Worm (Caenorhabditis elegans) whole organism, L1 larva: ENCODE results near the gene F28F5.4.

Source experiments
- C04F5.9 ChIP-seq: sonication (generic microtip); optimal IDR thresholded peaks from 2 replicates; lab custom pipeline; 2016; ENCODE audit warnings: missing genetic modification characterization, missing compliant biosample characterization
- C34B4.2 ChIP-seq: sonication (generic microtip); optimal IDR thresholded peaks from 2 replicates; lab custom pipeline; 2017; ENCODE audit warnings: mild to moderate bottlenecking, missing genetic modification characterization, missing compliant biosample characterization
- Y116A8C.19 ChIP-seq: sonication (generic microtip); optimal IDR thresholded peaks from 2 replicates; lab custom pipeline; 2016; ENCODE audit warnings: missing compliant biosample characterization, missing genetic modification characterization, borderline replicate concordance
- aly-2 ChIP-seq: fragments of 150-350 bp; optimal IDR thresholded peaks from 2 replicates; lab custom pipeline; 2014; ENCODE audit warnings: missing biosample characterization, missing genetic modification characterization
- ceh-63 ChIP-seq: fragments of 200-800 bp; sonication (Bioruptor generic); optimal IDR thresholded peaks from 2 replicates; lab custom pipeline; 2018; ENCODE audit warnings: mild to moderate bottlenecking, missing genetic modification characterization, missing compliant biosample characterization
- ceh-8 ChIP-seq: fragments of 200-800 bp; sonication (Bioruptor generic); optimal IDR thresholded peaks from 2 replicates; lab custom pipeline; 2018; ENCODE audit warnings: mild to moderate bottlenecking, missing genetic modification characterization, moderate library complexity, missing compliant biosample characterization
- dsc-1 ChIP-seq: sonication (generic microtip); optimal IDR thresholded peaks from 2 replicates; lab custom pipeline; 2016; ENCODE audit warnings: mild to moderate bottlenecking, missing genetic modification characterization, missing compliant biosample characterization
- efl-1 ChIP-seq, 4 experiments: fragments of 150-350 bp; optimal IDR thresholded peaks in 3 of 4; peaks in 1 of 4; 1 replicate in 1 of 4; 2 replicates in 3 of 4; lab custom pipeline; 2014; ENCODE audit warnings: missing biosample characterization in 2 of 4, missing genetic modification characterization in 2 of 4, missing genetic modification reagents in 2 of 4
- efl-3 ChIP-seq: fragments of 200-800 bp; sonication (Bioruptor generic); optimal IDR thresholded peaks from 2 replicates; lab custom pipeline; 2018; ENCODE audit warnings: mild to moderate bottlenecking, missing genetic modification characterization, missing compliant biosample characterization
- egl-13 ChIP-seq: sonication (generic microtip); optimal IDR thresholded peaks from 2 replicates; lab custom pipeline; 2016; ENCODE audit warnings: missing genotype, missing genetic modification reagents, missing genetic modification characterization, missing compliant biosample characterization
- elt-2 ChIP-seq: sonication (generic microtip); optimal IDR thresholded peaks from 2 replicates; lab custom pipeline; 2016; ENCODE audit warnings: missing genetic modification characterization, mild to moderate bottlenecking, inconsistent platforms, missing compliant biosample characterization, missing genetic modification reagents
- ets-5 ChIP-seq: fragments of 200-800 bp; sonication (Bioruptor generic); IDR thresholded peaks from 2 replicates; pipeline ENCODE4 v1.3.6; 2022; ENCODE audit warnings: missing genetic modification characterization, missing compliant biosample characterization
- fkh-4 ChIP-seq: sonication (generic microtip); optimal IDR thresholded peaks from 2 replicates; lab custom pipeline; 2016; ENCODE audit warnings: missing compliant biosample characterization, missing genetic modification characterization, borderline replicate concordance
- lin-14 ChIP-seq: fragments of 200-800 bp; sonication (Bioruptor generic); optimal IDR thresholded peaks from 2 replicates; lab custom pipeline; 2018; ENCODE audit warnings: mild to moderate bottlenecking, missing genetic modification characterization, moderate library complexity, missing compliant biosample characterization
- lir-3 ChIP-seq: sonication (generic microtip); optimal IDR thresholded peaks from 2 replicates; lab custom pipeline; 2016; ENCODE audit warnings: mild to moderate bottlenecking, missing genetic modification characterization, moderate library complexity, missing compliant biosample characterization; ENCODE audit not compliant: poor library complexity
- mdl-1 ChIP-seq, 2 experiments: fragments of 150-350 bp; optimal IDR thresholded peaks; 2 replicates each; lab custom pipeline; 2014 to 2017; ENCODE audit warnings: missing biosample characterization in 2 of 2, missing genetic modification characterization in 2 of 2, inconsistent platforms in 1 of 2
- mep-1 ChIP-seq: fragments of 150-350 bp; optimal IDR thresholded peaks from 2 replicates; lab custom pipeline; 2014; ENCODE audit warnings: missing biosample characterization, missing genetic modification characterization
- nhr-12 ChIP-seq: sonication (generic microtip); optimal IDR thresholded peaks from 2 replicates; lab custom pipeline; 2017; ENCODE audit warnings: missing biosample characterization, missing genetic modification characterization
- nhr-71 ChIP-seq: sonication (generic microtip); optimal IDR thresholded peaks from 2 replicates; lab custom pipeline; 2016; ENCODE audit warnings: mild to moderate bottlenecking, missing genetic modification characterization, moderate library complexity, missing compliant biosample characterization
- nhr-76 ChIP-seq: sonication (generic microtip); optimal IDR thresholded peaks from 2 replicates; lab custom pipeline; 2017; ENCODE audit warnings: missing biosample characterization, missing genetic modification characterization
- nhr-84 ChIP-seq: sonication (generic microtip); optimal IDR thresholded peaks from 2 replicates; lab custom pipeline; 2017; ENCODE audit warnings: missing biosample characterization, missing genetic modification characterization
- nhr-85 ChIP-seq: sonication (generic microtip); peaks from one replicate; lab custom pipeline; 2016; ENCODE audit warnings: missing genetic modification characterization, inconsistent platforms, missing compliant biosample characterization
- nhr-90 ChIP-seq: sonication (generic microtip); optimal IDR thresholded peaks from 2 replicates; lab custom pipeline; 2016; ENCODE audit warnings: mild to moderate bottlenecking, missing genetic modification characterization, missing compliant biosample characterization; ENCODE audit not compliant: poor library complexity
- pqm-1 ChIP-seq: sonication (generic microtip); optimal IDR thresholded peaks from 3 replicates; lab custom pipeline; 2017; ENCODE audit warnings: missing biosample characterization, missing genetic modification characterization
- rnt-1 ChIP-seq: sonication (generic microtip); optimal IDR thresholded peaks from 2 replicates; lab custom pipeline; 2016; ENCODE audit warnings: mild to moderate bottlenecking, missing genetic modification characterization, moderate library complexity, missing compliant biosample characterization
- snpc-4 ChIP-seq: fragments of 150-350 bp; optimal IDR thresholded peaks from 2 replicates; lab custom pipeline; 2014; ENCODE audit warnings: missing biosample characterization, missing genetic modification characterization
- snu-23 ChIP-seq: sonication (generic microtip); optimal IDR thresholded peaks from 2 replicates; lab custom pipeline; 2016; ENCODE audit warnings: missing genetic modification characterization, missing compliant biosample characterization
- sox-4 ChIP-seq: sonication (generic microtip); optimal IDR thresholded peaks from 2 replicates; lab custom pipeline; 2016; ENCODE audit warnings: missing genetic modification characterization, missing compliant biosample characterization
- sptf-1 ChIP-seq: fragments of 150-350 bp; optimal IDR thresholded peaks from 2 replicates; lab custom pipeline; 2014; ENCODE audit warnings: missing biosample characterization, missing genetic modification characterization
- xbp-1 ChIP-seq: sonication (generic microtip); optimal IDR thresholded peaks from 2 replicates; lab custom pipeline; 2016; ENCODE audit warnings: missing genetic modification characterization, missing compliant biosample characterization
- zip-4 ChIP-seq: fragments of 200-800 bp; sonication (Bioruptor generic); optimal IDR thresholded peaks from 2 replicates; lab custom pipeline; 2018; ENCODE audit warnings: mild to moderate bottlenecking, missing genetic modification characterization, moderate library complexity, missing compliant biosample characterization
- ztf-11 ChIP-seq, 2 experiments: sonication (generic microtip); optimal IDR thresholded peaks; 2 replicates each; lab custom pipeline; 2016 to 2017; ENCODE audit warnings: missing genetic modification characterization in 2 of 2, missing biosample characterization in 1 of 2, missing compliant biosample characterization in 1 of 2
- ztf-4 ChIP-seq: fragments of 150-350 bp; optimal IDR thresholded peaks from 2 replicates; lab custom pipeline; 2014; ENCODE audit warnings: missing biosample characterization, missing genetic modification characterization

The F28F5.4 gene

DNA sequence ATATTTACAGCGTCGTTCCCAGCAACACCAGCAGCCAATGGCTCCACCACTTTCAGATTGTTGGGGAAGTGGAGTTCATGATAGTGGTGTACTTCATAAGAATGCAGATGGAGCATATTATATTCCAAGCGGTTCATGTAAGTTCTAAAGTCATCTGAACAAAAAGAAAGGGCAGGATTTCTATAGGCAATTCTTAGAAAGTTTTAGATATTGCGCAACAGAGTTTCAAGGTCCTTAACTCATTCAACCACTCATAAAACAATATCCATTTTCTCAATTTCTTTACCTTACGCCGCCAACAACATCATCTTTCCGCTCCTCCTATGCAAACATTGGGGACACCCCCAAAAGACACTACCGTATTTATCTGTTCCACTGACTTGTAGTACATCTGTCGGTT lies 14.5 kb upstream of the F28F5.4 start:
- TF ChIP-seq snu-23: no peak
- TF ChIP-seq mep-1 (tag; lab: Kevin White, UChicago): no peak
- no peak for TF ChIP-seq zip-4
- TF ChIP-seq nhr-71 (tag; lab: Kevin White, UChicago): no peak
- no peak for TF ChIP-seq sptf-1 (tag; lab: Kevin White, UChicago)
- TF ChIP-seq, all 84 proteins: peak for 0

ce11 chrIII:6826137-6826536 lies 9.3 kb upstream of the F28F5.4 start:
- TF ChIP-seq mdl-1 (tag; optimal IDR thresholded peaks at IDR 0.05; lab: Kevin White, UChicago): no peak
- TF ChIP-seq efl-3: no peak
- TF ChIP-seq snpc-4 (tag; lab: Kevin White, UChicago): no peak
- TF ChIP-seq ceh-8: no peak
- no peak for TF ChIP-seq pqm-1
- TF ChIP-seq efl-1 (optimal IDR thresholded peaks at IDR 0.05; lab: Kevin White, UChicago): no peak
- no peak for TF ChIP-seq efl-1 (GFP tag; optimal IDR thresholded peaks at IDR 0.05 in 1 of 2; lab: Kevin White, UChicago)
- no peak for TF ChIP-seq nhr-12 (tag; lab: Kevin White, UChicago)
- TF ChIP-seq mep-1 (tag; lab: Kevin White, UChicago): no peak
- TF ChIP-seq sox-4: no peak
- TF ChIP-seq nhr-85 (tag; lab: Kevin White, UChicago): no peak
- TF ChIP-seq ceh-63 (GFP tag; lab: Kevin White, UChicago): no peak
- no peak for TF ChIP-seq ztf-4 (tag; lab: Kevin White, UChicago)
- TF ChIP-seq nhr-76: no peak
- TF ChIP-seq egl-13 (tag; lab: Kevin White, UChicago): no peak

DNA sequence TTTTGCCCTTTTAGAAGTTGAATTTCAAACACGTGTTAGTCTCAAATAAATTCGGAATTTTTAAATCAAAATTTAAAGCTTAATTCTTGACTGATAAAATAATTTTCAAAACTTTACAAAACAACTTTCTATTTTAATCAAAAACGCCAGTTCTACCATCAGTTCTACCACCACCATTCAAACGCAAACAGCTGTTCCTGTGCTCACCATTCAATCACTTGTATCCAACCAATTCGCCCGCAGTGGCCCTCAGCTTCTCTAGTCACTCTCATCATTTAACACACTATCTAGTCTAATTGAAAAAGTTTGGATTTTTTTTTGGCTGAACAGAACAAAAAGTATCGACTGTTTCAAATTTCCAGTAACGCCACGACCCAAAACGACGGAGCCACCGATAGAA lies 6.0 kb upstream of the F28F5.4 start:
- TF ChIP-seq sox-4 (no peak), ets-5 (GFP tag; lab: Robert Waterston, UW) (no peak), nhr-84 (tag; lab: Kevin White, UChicago) (no peak), elt-2 (no peak), Y116A8C.19 (no peak), aly-2 (tag; lab: Kevin White, UChicago) (no peak), sptf-1 (tag; lab: Kevin White, UChicago) (no peak), C34B4.2 (tag; lab: Kevin White, UChicago) (no peak), xbp-1 (tag; lab: Kevin White, UChicago) (no peak), nhr-71 (tag; lab: Kevin White, UChicago) (no peak), zip-4 (no peak), ztf-11 (tag; optimal IDR thresholded peaks at IDR 0.05; lab: Kevin White, UChicago) (no peak), mep-1 (tag; lab: Kevin White, UChicago) (no peak), nhr-90 (tag; lab: Kevin White, UChicago) (no peak), lin-14 (GFP tag; lab: Kevin White, UChicago) (peak; percentile 12), dsc-1 (tag; lab: Kevin White, UChicago) (peak; percentile 28), rnt-1 (tag; lab: Kevin White, UChicago) (peak; percentile 25), ztf-4 (tag; lab: Kevin White, UChicago) (no peak), lir-3 (no peak), fkh-4 (tag; lab: Kevin White, UChicago) (no peak)
- TF ChIP-seq, all 84 proteins: peak for 3

ce11 chrIII:6820343-6820985 lies 3.6 kb upstream of the F28F5.4 start, which contains the start of gene ten-1:
TSS of gene ten-1 (plus strand) at chrIII:6820935.
- TF ChIP-seq rnt-1 (tag; lab: Kevin White, UChicago) (peak; percentile 45), lin-14 (GFP tag; lab: Kevin White, UChicago) (peak; percentile 70), C04F5.9 (tag; lab: Kevin White, UChicago) (no peak)
